Fruit fly (Drosophila melanogaster): ENCODE data around the gene CG42354.
A peak's percentile ranks its signal among the peaks of the same experiment; 100 is the strongest.

Gene CG42354

DNA sequence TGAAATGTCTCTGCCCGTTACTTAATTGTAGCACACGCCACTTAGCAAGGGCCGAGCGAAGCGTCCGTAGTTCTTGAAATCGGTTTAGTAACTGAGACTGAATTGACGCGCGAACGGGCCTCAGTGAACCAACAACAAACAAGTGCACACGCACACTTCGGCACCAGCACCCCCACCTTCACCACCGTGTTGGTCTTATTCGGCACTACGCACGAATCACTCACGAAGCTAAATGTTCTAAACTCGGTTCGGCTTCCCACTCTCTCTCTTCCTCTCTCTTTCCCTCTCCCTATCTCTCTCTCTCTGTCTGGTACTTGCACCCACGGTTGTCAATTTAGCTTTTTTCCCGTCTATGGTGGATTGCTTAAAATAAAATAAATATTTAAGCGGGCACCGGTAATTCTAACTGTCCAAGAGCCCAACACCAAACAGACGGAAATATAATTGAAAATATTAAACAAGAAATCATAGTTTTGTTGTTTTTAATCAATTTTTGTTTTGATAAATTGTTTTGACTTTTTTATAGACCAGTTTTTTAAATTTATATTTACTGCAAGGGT is 13.2 kb downstream of the CG42354 start, which contains the start of gene Tob (continued):
- TF ChIP-seq Nf-YA (GFP tag; IDR thresholded peaks at IDR 0.05) (no peak), CG14014 (GFP tag; IDR thresholded peaks at IDR 0.05) (peak; percentile 28; the same call in 1 of the 2 replicates), z (GFP tag; IDR thresholded peaks at IDR 0.05) (0 out of 3 replicates have a peak, but pooled peaks have one; percentile 18), Taf1 (GFP tag; IDR thresholded peaks at IDR 0.05) (0 out of 2 replicates have a peak, but pooled peaks have one; percentile 20), dysf (GFP tag; IDR thresholded peaks at IDR 0.05) (no peak), abd-A (tag; optimal IDR thresholded peaks at IDR 0.05) (peak; percentile 46), CrebB (tag; optimal IDR thresholded peaks at IDR 0.05) (peak; percentile 27), exex (tag; optimal IDR thresholded peaks at IDR 0.05) (peak; percentile 13), CG13894 (tag; optimal IDR thresholded peaks at IDR 0.05) (peak; percentile 64), pum (GFP tag; optimal IDR thresholded peaks at IDR 0.05) (no peak), ci (GFP tag; IDR thresholded peaks at IDR 0.05) (peak; percentile 78; the same call in 2 of the 3 replicates), CG2116 (GFP tag; optimal IDR thresholded peaks at IDR 0.05) (no peak), CG18599 (GFP tag; optimal IDR thresholded peaks at IDR 0.05) (peak; percentile 33), bigmax (GFP tag; optimal IDR thresholded peaks at IDR 0.05) (no peak), Hmr (GFP tag; optimal IDR thresholded peaks at IDR 0.05) (peak; percentile 19), CG11456 (GFP tag; IDR thresholded peaks at IDR 0.05) (0 out of 3 replicates have a peak, but pooled peaks have one; percentile 20), CG16779 (GFP tag; IDR thresholded peaks at IDR 0.05) (no peak), CG8290 (GFP tag; optimal IDR thresholded peaks at IDR 0.05) (no peak), CG8290 (tag; optimal IDR thresholded peaks at IDR 0.05) (peak in 1 of 2 experiments; percentile 82), CG15601 (tag; optimal IDR thresholded peaks at IDR 0.05) (no peak), pita (GFP tag; optimal IDR thresholded peaks at IDR 0.05) (no peak), CG6683 (GFP tag; optimal IDR thresholded peaks at IDR 0.05) (no peak), knrl (GFP tag; IDR thresholded peaks at IDR 0.05; ENCODE audit: partially characterized antibody) (0 out of 3 replicates have a peak, but pooled peaks have one; percentile 34), CG15514 (GFP tag; optimal IDR thresholded peaks at IDR 0.05) (peak; percentile 62), Blimp-1 (GFP tag; optimal IDR thresholded peaks at IDR 0.05) (peak; percentile 19), pan (optimal IDR thresholded peaks at IDR 0.05) (no peak), pan (GFP tag; optimal IDR thresholded peaks at IDR 0.05 in 1 of 2, IDR thresholded peaks at IDR 0.05 in 1 of 2) (no peak), crc (GFP tag; optimal IDR thresholded peaks at IDR 0.05) (no peak), Side (GFP tag; optimal IDR thresholded peaks at IDR 0.05) (peak; percentile 3), CG7556 (GFP tag; optimal IDR thresholded peaks at IDR 0.05) (peak; percentile 1), CG32532 (GFP tag; IDR thresholded peaks at IDR 0.05) (peak; percentile 52; the same call in 1 of the 2 replicates), lilli (GFP tag; optimal IDR thresholded peaks at IDR 0.05) (peak; percentile 11), gsb-n (tag; optimal IDR thresholded peaks at IDR 0.05) (no peak), Meics (GFP tag; optimal IDR thresholded peaks at IDR 0.05) (peak; percentile 100), en (GFP tag; optimal IDR thresholded peaks at IDR 0.05) (no peak), Dad (GFP tag; optimal IDR thresholded peaks at IDR 0.05) (peak; percentile 10), CG12391 (tag; optimal IDR thresholded peaks at IDR 0.05) (peak; percentile 15), ara (GFP tag; IDR thresholded peaks at IDR 0.05) (0 out of 2 replicates have a peak, but pooled peaks have one; percentile 29), CG6813 (GFP tag; optimal IDR thresholded peaks at IDR 0.05) (peak; percentile 35), emc (GFP tag; optimal IDR thresholded peaks at IDR 0.05) (no peak), lab (GFP tag; optimal IDR thresholded peaks at IDR 0.05) (peak; percentile 55), her (GFP tag; optimal IDR thresholded peaks at IDR 0.05) (peak; percentile 22), sima (GFP tag; optimal IDR thresholded peaks at IDR 0.05) (no peak), cad (GFP tag; optimal IDR thresholded peaks at IDR 0.05) (no peak), yki (optimal IDR thresholded peaks at IDR 0.05) (peak; percentile 39), chinmo (GFP tag; IDR thresholded peaks at IDR 0.05; ENCODE audit: partially characterized antibody) (peak; percentile 97), so (GFP tag; IDR thresholded peaks at IDR 0.05) (peak; percentile 32; the same call in 1 of the 3 replicates), otp (GFP tag; IDR thresholded peaks at IDR 0.05) (0 out of 3 replicates have a peak, but pooled peaks have one; percentile 9), Scr (GFP tag; IDR thresholded peaks at IDR 0.05; ENCODE audit: partially characterized antibody) (peak; percentile 12; the same call in 1 of the 2 replicates)
